Worm (Caenorhabditis elegans) whole organism, young adult: Measurements from ENCODE around the gene F13B12.1.

Experiments used
- F55B11.4 ChIP-seq: sonication (generic microtip); optimal IDR thresholded peaks from 2 replicates; lab custom pipeline; 2016; ENCODE audit warnings: missing compliant biosample characterization, missing genetic modification characterization, borderline replicate concordance; ENCODE audit not compliant: insufficient read depth
- K12H6.12 ChIP-seq: fragments of 200-800 bp; sonication (Bioruptor generic); optimal IDR thresholded peaks from 2 replicates; lab custom pipeline; 2018; ENCODE audit warnings: mild to moderate bottlenecking, missing genetic modification characterization, missing compliant biosample characterization
- ama-1 ChIP-seq, 3 experiments: fragments of 150-350 bp in 1 of 3; sonication (generic microtip) in 2 of 3; optimal IDR thresholded peaks; 2 replicates each; lab custom pipeline; 2014 to 2018; ENCODE audit warnings: missing biosample characterization in 2 of 3, missing genetic modification characterization in 2 of 3, missing genetic modification reagents in 2 of 3
- dpl-1 ChIP-seq: fragments of 150-350 bp; optimal IDR thresholded peaks from 2 replicates; lab custom pipeline; 2014; ENCODE audit warnings: missing biosample characterization, missing genetic modification reagents, missing genetic modification characterization
- egrh-3 ChIP-seq: fragments of 200-800 bp; sonication (Bioruptor generic); IDR thresholded peaks from 2 replicates; pipeline ENCODE4 v1.3.6; 2022; ENCODE audit warnings: missing genetic modification reagents, missing genetic modification characterization, missing compliant biosample characterization
- lin-54 ChIP-seq: fragments of 200-800 bp; sonication (Bioruptor generic); optimal IDR thresholded peaks from 2 replicates; lab custom pipeline; 2018; ENCODE audit warnings: mild to moderate bottlenecking, missing genetic modification characterization, missing compliant biosample characterization
- nhr-90 ChIP-seq: sonication (generic microtip); optimal IDR thresholded peaks from 2 replicates; lab custom pipeline; 2016; ENCODE audit warnings: missing genotype, mild to moderate bottlenecking, missing genetic modification characterization, missing compliant biosample characterization
- snpc-4 ChIP-seq, 5 experiments: fragments of 150-350 bp in 1 of 5; sonication (generic microtip) in 4 of 5; optimal IDR thresholded peaks; 2 replicates each; lab custom pipeline; 2014 to 2018; ENCODE audit warnings: missing genetic modification characterization in 5 of 5, missing biosample characterization in 3 of 5, antibody characterized with exemption in 2 of 5, mild to moderate bottlenecking in 2 of 5, missing compliant biosample characterization in 2 of 5, missing genotype in 2 of 5, moderate library complexity in 2 of 5, missing genetic modification reagents in 1 of 5
- unc-62 ChIP-seq: fragments of 150-350 bp; optimal IDR thresholded peaks from 2 replicates; lab custom pipeline; 2014; ENCODE audit warnings: missing biosample characterization, missing genetic modification reagents, missing genetic modification characterization

DNA sequence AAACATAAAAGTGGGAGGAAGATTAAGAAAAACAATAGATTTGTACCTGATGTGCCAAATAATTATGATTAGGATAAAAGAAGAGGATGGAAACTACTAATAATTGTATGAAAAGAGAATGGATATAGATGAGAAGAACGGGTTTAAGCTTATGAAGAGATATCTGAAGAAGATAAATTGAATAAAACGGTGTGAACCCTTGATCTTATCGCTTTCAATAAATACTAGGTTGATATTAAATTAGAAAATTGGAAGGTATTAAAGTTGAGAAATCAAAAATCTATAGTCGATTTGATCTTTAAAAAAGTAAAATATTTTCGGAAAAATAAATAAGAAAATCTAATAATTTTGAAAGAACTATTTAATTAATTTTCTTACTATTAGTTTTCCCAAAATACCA, 25.4 kb upstream of the F13B12.1 start, which contains the start of gene F13B12.4:
- TF ChIP-seq snpc-4 (GFP tag; optimal IDR thresholded peaks at IDR 0.05; lab: Kevin White, UChicago) = no peak
- TF ChIP-seq snpc-4 (tag; optimal IDR thresholded peaks at IDR 0.05; lab: Kevin White, UChicago) = no peak
- no peak for TF ChIP-seq nhr-90 (tag; lab: Kevin White, UChicago)
- TF ChIP-seq K12H6.12 (tag; lab: Kevin White, UChicago) = no peak
- no peak for TF ChIP-seq unc-62 (GFP tag; lab: Kevin White, UChicago)
- no peak for TF ChIP-seq egrh-3 (GFP tag; lab: Robert Waterston, UW)
- TF ChIP-seq dpl-1 = no peak
- TF ChIP-seq F55B11.4 = no peak
- TF ChIP-seq lin-54 (GFP tag; lab: Kevin White, UChicago) = no peak
- TF ChIP-seq ama-1 (optimal IDR thresholded peaks at IDR 0.05; lab: Kevin White, UChicago) = no peak
- no peak for TF ChIP-seq ama-1 (GFP tag; optimal IDR thresholded peaks at IDR 0.05; lab: Kevin White, UChicago)
